Fruit fly (Drosophila melanogaster) S2 (cell line): Measurements from ENCODE around the gene CG7945.

Experiments used
- CG8478 ChIP-seq: fragments of >200 bp; optimal IDR thresholded peaks from 2 replicates; lab custom pipeline; 2018
- CTCF ChIP-seq, 2 experiments: fragments of >200 bp; optimal IDR thresholded peaks; 2 replicates each; lab custom pipeline; 2018

The CG7945 gene

dm6 chr3L:15523806-15524346 lies at the start of gene CG7945:
Gene CG7945 (minus strand): TSS chr3L:15524137.
- no peak for TF ChIP-seq CG8478 (lab: Kevin White, UChicago)
- no peak for TF ChIP-seq CTCF (optimal IDR thresholded peaks at IDR 0.05; lab: Kevin White, UChicago)

DNA sequence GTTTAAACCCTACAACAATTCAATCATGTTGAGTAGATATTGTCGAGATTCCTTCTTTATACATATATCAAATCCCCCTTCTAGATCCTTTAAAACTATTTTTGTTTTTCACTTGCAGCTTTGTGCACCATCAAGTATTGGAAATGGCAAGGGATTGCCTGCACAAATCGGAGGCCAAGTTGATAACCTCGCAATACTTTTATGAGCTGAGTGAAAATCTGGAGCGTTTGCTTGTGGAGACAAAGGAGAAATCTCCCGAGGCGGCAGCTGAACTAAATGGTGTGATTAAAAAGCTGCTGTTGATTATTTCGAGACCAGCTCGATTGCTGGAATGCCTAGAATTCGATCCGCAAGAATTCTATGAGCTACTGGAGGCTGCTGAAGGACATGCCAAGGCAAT lies 46.6 kb upstream of the CG7945 start:
- TF ChIP-seq CG8478 (lab: Kevin White, UChicago) (no peak), CTCF (optimal IDR thresholded peaks at IDR 0.05; lab: Kevin White, UChicago) (no peak)

dm6 chr3L:15568748-15569147 lies 44.8 kb upstream of the CG7945 start:
- TF ChIP-seq CTCF (optimal IDR thresholded peaks at IDR 0.05; lab: Kevin White, UChicago) (no peak), CG8478 (lab: Kevin White, UChicago) (no peak)

DNA sequence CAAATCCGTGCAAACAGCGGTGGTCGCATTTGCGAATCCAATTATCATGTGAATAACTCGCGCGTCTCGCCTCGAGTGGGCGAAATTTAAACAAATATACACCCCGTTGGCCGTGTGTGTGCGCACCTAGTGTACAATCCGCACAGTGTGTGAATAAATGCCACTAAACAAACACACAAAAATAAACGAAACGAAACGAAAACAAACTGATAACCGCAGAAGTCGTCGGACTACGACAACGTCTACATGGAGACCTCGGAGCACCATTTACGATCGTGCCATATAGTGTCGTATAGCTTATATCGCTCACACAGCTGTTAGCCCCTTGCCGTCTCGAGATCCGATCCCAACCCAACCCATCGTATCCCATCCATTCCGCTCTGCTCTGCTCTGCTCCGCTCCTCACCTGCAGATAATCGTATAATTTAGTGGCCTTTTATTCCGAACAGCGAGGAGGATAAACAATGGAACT lies 42.6 kb upstream of the CG7945 start:
- no peak for TF ChIP-seq CG8478 (lab: Kevin White, UChicago)
- no peak for TF ChIP-seq CTCF (optimal IDR thresholded peaks at IDR 0.05; lab: Kevin White, UChicago)

DNA sequence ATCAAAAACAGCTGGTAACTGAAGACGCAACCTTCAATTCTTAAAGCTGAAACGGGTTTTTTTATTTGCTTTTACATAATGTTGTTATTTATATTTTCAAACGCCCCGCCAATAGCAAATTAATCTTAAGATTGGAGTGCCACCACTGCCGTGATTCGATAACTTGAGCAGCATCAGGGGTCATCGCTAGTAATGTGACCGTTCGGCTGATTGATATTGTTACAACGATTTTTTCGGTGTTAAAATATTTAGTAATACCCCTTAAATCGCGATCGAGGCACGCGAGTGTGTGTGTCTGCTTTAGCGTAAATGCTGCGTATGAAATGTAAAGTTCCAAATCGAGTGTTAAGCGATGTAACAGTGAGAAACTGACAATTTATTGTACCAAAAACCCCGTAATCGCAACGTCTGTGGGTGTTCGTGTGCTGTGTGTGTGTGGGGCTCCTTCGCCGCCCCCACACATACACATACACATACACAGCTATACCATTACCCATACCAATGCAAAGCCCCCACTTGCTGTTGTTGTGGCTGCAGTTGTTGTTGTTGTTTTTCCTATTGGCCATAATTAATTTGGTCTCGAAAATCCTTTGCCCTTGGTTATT lies 42.0 kb upstream of the CG7945 start, which contains the start of gene dop:
Gene dop (plus strand): TSS at position 185 of the 605 bp plus-strand sequence.
- TF ChIP-seq CTCF (optimal IDR thresholded peaks at IDR 0.05; lab: Kevin White, UChicago), result no peak
- no peak for TF ChIP-seq CG8478 (lab: Kevin White, UChicago)

DNA sequence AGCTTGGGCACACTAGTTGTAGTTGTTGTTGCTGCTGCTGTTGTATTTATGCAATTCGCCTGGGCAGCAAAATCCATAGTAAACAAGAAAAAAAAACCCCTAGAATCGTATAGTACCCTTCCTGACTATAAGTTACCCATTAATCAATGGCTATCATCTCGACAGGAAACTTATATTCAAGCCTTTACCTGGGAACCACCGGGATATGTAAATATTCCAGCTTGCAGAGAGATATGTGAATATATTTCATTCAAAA lies 39.8 kb upstream of the CG7945 start:
- TF ChIP-seq CG8478 (lab: Kevin White, UChicago), result no peak
- TF ChIP-seq CTCF (optimal IDR thresholded peaks at IDR 0.05; lab: Kevin White, UChicago), result no peak

dm6 chr3L:15563058-15563850 lies 39.3 kb upstream of the CG7945 start, which contains the start of the genes CG7739 and SCCRO:
Gene CG7739 (minus strand): TSS chr3L:15563065.
Gene SCCRO (plus strand): TSS chr3L:15563427.
- TF ChIP-seq CG8478 (lab: Kevin White, UChicago) (no peak), CTCF (optimal IDR thresholded peaks at IDR 0.05; lab: Kevin White, UChicago) (no peak)

- TF ChIP-seq CG8478 (lab: Kevin White, UChicago) (no peak), CTCF (optimal IDR thresholded peaks at IDR 0.05; lab: Kevin White, UChicago) (no peak)
Measured at dm6 chr3L:15562727-15563057, 38.8 kb upstream of the CG7945 start.

dm6 chr3L:15553993-15554644 lies 30.2 kb upstream of the CG7945 start, which contains the start of gene AGO2:
Gene AGO2 (plus strand): TSS chr3L:15554113.
- peak; percentile 54 to 67 for TF ChIP-seq CTCF (optimal IDR thresholded peaks at IDR 0.05; lab: Kevin White, UChicago)
- no peak for TF ChIP-seq CG8478 (lab: Kevin White, UChicago)

dm6 chr3L:15548843-15549242 lies 24.9 kb upstream of the CG7945 start:
- TF ChIP-seq CTCF (optimal IDR thresholded peaks at IDR 0.05; lab: Kevin White, UChicago) (no peak), CG8478 (lab: Kevin White, UChicago) (no peak)

DNA sequence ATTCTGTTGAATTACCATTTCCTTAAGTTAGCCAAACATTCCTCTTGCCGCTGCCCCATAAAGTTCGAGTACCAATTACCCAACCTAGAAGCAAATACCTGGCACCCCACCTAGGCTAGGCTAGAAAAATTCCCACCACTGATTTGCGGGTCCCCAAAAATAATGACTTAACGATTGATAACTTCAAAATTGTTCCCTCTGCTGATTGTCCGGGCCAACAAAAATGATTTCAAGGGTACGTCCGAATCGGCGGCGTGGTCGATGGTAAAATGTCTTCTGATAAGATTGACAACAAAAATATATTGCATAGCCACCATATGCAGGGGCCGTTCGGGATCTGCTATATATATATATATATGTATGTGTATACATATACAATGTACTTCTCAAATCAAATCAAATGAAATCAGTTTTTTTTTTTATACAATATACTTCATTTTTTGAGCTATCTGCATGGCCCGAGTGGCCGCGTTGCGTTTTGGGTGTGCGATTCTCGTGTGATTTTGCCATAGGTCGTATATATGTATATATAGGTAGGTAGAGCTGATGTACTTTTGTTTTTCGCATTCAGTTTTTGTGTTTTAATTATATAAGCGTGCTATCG lies 23.4 kb upstream of the CG7945 start:
- TF ChIP-seq CTCF (optimal IDR thresholded peaks at IDR 0.05; lab: Kevin White, UChicago), result no peak
- TF ChIP-seq CG8478 (lab: Kevin White, UChicago), result no peak

- TF ChIP-seq CTCF (optimal IDR thresholded peaks at IDR 0.05; lab: Kevin White, UChicago), result no peak
- TF ChIP-seq CG8478 (lab: Kevin White, UChicago), result no peak
Measured at dm6 chr3L:15544455-15545415, 20.8 kb upstream of the CG7945 start.

- TF ChIP-seq CG8478 (lab: Kevin White, UChicago) (no peak), CTCF (optimal IDR thresholded peaks at IDR 0.05; lab: Kevin White, UChicago) (no peak)
Measured at dm6 chr3L:15543467-15543866, 19.5 kb upstream of the CG7945 start.
